Fruit fly (Drosophila melanogaster) whole organism, adult: ENCODE measurements around the gene CG12768.

Experiments
- CG14711 ChIP-seq: fragments of 200-800 bp; sonication (Bioruptor generic); optimal IDR thresholded peaks from 2 replicates; lab custom pipeline; 2018; ENCODE audit warnings: missing biosample characterization, mild to moderate bottlenecking, missing genetic modification characterization, moderate library complexity
- cnc ChIP-seq, 2 experiments: fragments of >200 bp; optimal IDR thresholded peaks; 2 replicates each; lab custom pipeline; 2017
- kay ChIP-seq: fragments of 200-800 bp; sonication (Bioruptor generic); peaks from one replicate; lab custom pipeline; 2016; ENCODE audit warnings: missing biosample characterization, missing genetic modification characterization, borderline replicate concordance

- TF ChIP-seq cnc (optimal IDR thresholded peaks at IDR 0.05; lab: Kevin White, UChicago), result no peak
- peak; percentile 89 for TF ChIP-seq kay (GFP tag; lab: Kevin White, UChicago)
- peak; percentile 28 for TF ChIP-seq CG14711
Observed at dm6 chr3L:22865061-22865418, 45.3 kb upstream of the CG12768 start.
